Worm (Caenorhabditis elegans): ENCODE measurements around the gene srd-5.

DNA sequence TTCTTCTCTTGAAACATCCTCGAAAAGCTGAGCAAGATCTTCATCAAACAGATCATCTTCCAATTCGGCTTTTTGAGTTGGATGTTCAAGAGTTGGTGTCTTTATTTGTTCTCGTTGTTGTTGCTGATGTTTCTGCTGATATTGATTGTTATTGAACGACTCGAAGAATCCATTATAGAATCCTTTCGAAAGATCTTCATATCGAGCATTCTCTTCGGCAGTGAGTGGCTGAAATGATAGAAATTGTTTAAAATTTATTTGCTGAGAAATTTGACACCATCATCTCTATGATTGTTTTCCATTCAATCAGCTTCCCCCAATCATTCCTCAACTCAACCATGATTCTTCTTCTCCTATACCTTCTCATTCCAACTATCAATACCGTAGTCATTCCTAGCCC is 20.7 kb downstream of the srd-5 start, which contains the start of gene clec-178:
- TF ChIP-seq F10E7.11 (tag; optimal IDR thresholded peaks at IDR 0.05) (no peak), him-1 (tag; optimal IDR thresholded peaks at IDR 0.05) (no peak), nhr-120 (GFP tag; IDR thresholded peaks at IDR 0.05) (no peak), F39B2.1 (GFP tag; IDR thresholded peaks at IDR 0.05) (no peak), pha-4 (tag; optimal IDR thresholded peaks at IDR 0.05) (no peak)

Measured in whole organism, young adult.